Worm (Caenorhabditis elegans) whole organism, midembryonic: ENCODE data around the gene Y54F10BM.20.

Source experiments
- T22C8.4 ChIP-seq: fragments of 200-800 bp; sonication (Bioruptor generic); IDR thresholded peaks from 2 replicates; pipeline ENCODE4 v1.3.6; 2022; ENCODE audit warnings: missing genetic modification characterization, missing compliant biosample characterization
- cog-1 ChIP-seq: sonication (generic microtip); optimal IDR thresholded peaks from 2 replicates; lab custom pipeline; 2016; ENCODE audit warnings: missing genetic modification characterization, missing compliant biosample characterization
- klf-2 ChIP-seq: fragments of 200-800 bp; sonication (Bioruptor generic); conservative IDR thresholded peaks from 2 replicates; pipeline ENCODE4 v1.3.6; 2022; ENCODE audit warnings: missing genetic modification reagents, missing genetic modification characterization, missing compliant biosample characterization
- med-1 ChIP-seq: sonication (generic microtip); optimal IDR thresholded peaks from 2 replicates; lab custom pipeline; 2017; ENCODE audit warnings: missing genetic modification characterization, mild to moderate bottlenecking, missing compliant biosample characterization, antibody characterized with exemption, missing genetic modification reagents; ENCODE audit not compliant: insufficient read depth
- tab-1 ChIP-seq: fragments of 200-800 bp; sonication (Bioruptor generic); IDR thresholded peaks from 2 replicates; pipeline ENCODE4 v1.3.6; 2022; ENCODE audit warnings: missing genetic modification characterization, missing compliant biosample characterization
- ztf-29 ChIP-seq: fragments of 200-800 bp; sonication (Bioruptor generic); IDR thresholded peaks from 2 replicates; pipeline ENCODE4 v1.3.6; 2022; ENCODE audit warnings: missing genetic modification reagents, missing genetic modification characterization, missing compliant biosample characterization

DNA sequence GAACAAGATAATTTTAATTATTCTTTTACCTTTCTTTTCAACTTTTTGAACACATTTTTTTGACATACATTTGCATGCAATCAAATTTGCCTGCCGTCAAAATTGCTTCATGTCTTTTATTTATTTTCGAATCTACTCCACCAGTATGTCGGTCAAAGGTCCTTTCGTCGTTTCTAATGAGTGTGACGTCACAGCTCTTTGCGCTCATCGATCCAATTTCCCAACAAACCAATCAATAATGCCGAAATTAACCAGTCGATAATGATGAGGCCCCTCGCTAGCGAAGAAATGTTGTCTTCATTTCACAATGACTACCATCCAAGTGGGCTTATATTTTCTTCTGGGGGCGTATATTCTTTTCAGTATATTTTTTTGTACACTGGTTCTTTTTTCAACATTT is 45.1 kb upstream of the Y54F10BM.20 start, which contains the start of gene Y54F10BM.6:
- TF ChIP-seq med-1 (GFP tag; lab: Kevin White, UChicago) = no peak
- TF ChIP-seq ztf-29 (GFP tag; lab: Robert Waterston, UW) = no peak
- TF ChIP-seq cog-1 (tag; lab: Kevin White, UChicago) = no peak
- TF ChIP-seq T22C8.4 (GFP tag; lab: Robert Waterston, UW) = no peak
- no peak for TF ChIP-seq klf-2 (GFP tag; lab: Robert Waterston, UW)
- TF ChIP-seq tab-1 = no peak
